Worm (Caenorhabditis elegans) whole organism, L1 larva: ENCODE measurements around the gene mdt-8.

Experiments
- aha-1 ChIP-seq: fragments of 150-350 bp; optimal IDR thresholded peaks from 2 replicates; lab custom pipeline; 2014; ENCODE audit warnings: missing biosample characterization, missing genetic modification characterization
- alr-1 ChIP-seq: fragments of 200-800 bp; sonication (Bioruptor generic); optimal IDR thresholded peaks from 2 replicates; lab custom pipeline; 2018; ENCODE audit warnings: borderline replicate concordance, mild to moderate bottlenecking, missing genetic modification characterization, missing compliant biosample characterization
- elt-2 ChIP-seq: sonication (generic microtip); optimal IDR thresholded peaks from 2 replicates; lab custom pipeline; 2016; ENCODE audit warnings: missing genetic modification characterization, mild to moderate bottlenecking, inconsistent platforms, missing compliant biosample characterization, missing genetic modification reagents
- fkh-10 ChIP-seq: sonication (generic microtip); optimal IDR thresholded peaks from 2 replicates; lab custom pipeline; 2017; ENCODE audit warnings: missing biosample characterization, missing genetic modification reagents, missing genetic modification characterization
- hlh-4 ChIP-seq: sonication (generic microtip); optimal IDR thresholded peaks from 2 replicates; lab custom pipeline; 2016; ENCODE audit warnings: mild to moderate bottlenecking, missing genetic modification characterization, missing compliant biosample characterization
- irx-1 ChIP-seq: sonication (generic microtip); optimal IDR thresholded peaks from 2 replicates; lab custom pipeline; 2016; ENCODE audit warnings: missing genetic modification characterization, missing compliant biosample characterization
- lin-15B ChIP-seq: fragments of 150-350 bp; sonication (generic microtip); optimal IDR thresholded peaks from 3 replicates; lab custom pipeline; 2014; ENCODE audit warnings: missing biosample characterization, missing genetic modification characterization
- lir-3 ChIP-seq: sonication (generic microtip); optimal IDR thresholded peaks from 2 replicates; lab custom pipeline; 2016; ENCODE audit warnings: mild to moderate bottlenecking, missing genetic modification characterization, moderate library complexity, missing compliant biosample characterization; ENCODE audit not compliant: poor library complexity
- nhr-11 ChIP-seq: fragments of 150-350 bp; optimal IDR thresholded peaks from 2 replicates; lab custom pipeline; 2014; ENCODE audit warnings: missing biosample characterization, missing genetic modification characterization
- pqm-1 ChIP-seq: sonication (generic microtip); optimal IDR thresholded peaks from 3 replicates; lab custom pipeline; 2017; ENCODE audit warnings: missing biosample characterization, missing genetic modification characterization
- unc-86 ChIP-seq: sonication (generic microtip); optimal IDR thresholded peaks from 2 replicates; lab custom pipeline; 2016; ENCODE audit warnings: missing genetic modification characterization, missing compliant biosample characterization

DNA sequence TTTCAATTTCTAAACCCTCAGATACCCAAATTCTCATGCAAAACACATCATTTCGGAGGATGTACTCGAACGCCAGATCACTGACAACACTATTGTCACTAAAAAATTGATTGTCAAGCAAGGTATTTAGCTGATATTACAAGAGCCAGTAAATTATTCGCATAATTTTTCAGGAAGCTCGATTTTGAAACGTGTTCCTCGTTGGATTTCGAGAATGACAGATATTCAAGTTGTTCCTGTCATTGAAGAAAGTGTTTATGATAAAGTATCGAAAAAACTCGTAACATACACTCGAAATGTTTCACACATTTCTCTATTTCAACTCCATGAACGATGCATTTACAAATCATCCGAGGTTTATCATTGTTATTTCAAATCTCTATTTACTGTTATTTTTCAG, 37.8 kb downstream of the mdt-8 start:
- TF ChIP-seq elt-2 (tag; lab: Kevin White, UChicago) = no peak
- no peak for TF ChIP-seq lir-3 (tag; lab: Kevin White, UChicago)
- no peak for TF ChIP-seq lin-15B (tag; lab: Kevin White, UChicago)
- no peak for TF ChIP-seq nhr-11
- no peak for TF ChIP-seq aha-1 (tag; lab: Kevin White, UChicago)
- no peak for TF ChIP-seq pqm-1 (tag; lab: Kevin White, UChicago)
- TF ChIP-seq hlh-4 (tag; lab: Kevin White, UChicago) = no peak
- no peak for TF ChIP-seq fkh-10 (GFP tag; lab: Kevin White, UChicago)
- TF ChIP-seq irx-1 (tag; lab: Kevin White, UChicago) = no peak
- TF ChIP-seq alr-1 = no peak
- no peak for TF ChIP-seq unc-86 (tag; lab: Kevin White, UChicago)
